Worm (Caenorhabditis elegans): ENCODE results near the gene cytb-5.1.

cytb-5.1 gene

ce11 chrX:14020290-14020689, 18.6 kb downstream of the cytb-5.1 start, which contains the start of gene C04C11.1:
C04C11.1 (plus strand) TSS chrX:14020590.
- no peak for TF ChIP-seq hrde-1 (tag; optimal IDR thresholded peaks at IDR 0.05; ENCODE audit: borderline replicate concordance)
- no peak for TF ChIP-seq F57A8.1 (GFP tag; optimal IDR thresholded peaks at IDR 0.05)
- TF ChIP-seq F23B12.7 (tag; optimal IDR thresholded peaks at IDR 0.05; ENCODE audit: insufficient read depth): no peak
- no peak for TF ChIP-seq D2030.7 (GFP tag; IDR thresholded peaks at IDR 0.05)
- no peak for TF ChIP-seq egl-44 (GFP tag; IDR thresholded peaks at IDR 0.05)
- no peak for TF ChIP-seq sdz-38 (tag; optimal IDR thresholded peaks at IDR 0.05)

ce11 chrX:14024400-14024953, 22.8 kb downstream of the cytb-5.1 start:
- TF ChIP-seq ekl-4 (GFP tag; IDR thresholded peaks at IDR 0.05) (no peak), zfh-2 (GFP tag; conservative IDR thresholded peaks at IDR 0.05) (0 out of 2 replicates have a peak, but pooled peaks have one; percentile 25), nhr-80 (tag; optimal IDR thresholded peaks at IDR 0.05) (peak; percentile 76)

ce11 chrX:14026893-14027292, 25.2 kb downstream of the cytb-5.1 start:
- TF ChIP-seq aptf-3 (GFP tag; IDR thresholded peaks at IDR 0.05): no peak
- TF ChIP-seq cebp-1 (GFP tag; IDR thresholded peaks at IDR 0.05): no peak
- TF ChIP-seq cebp-1 (tag; optimal IDR thresholded peaks at IDR 0.05): no peak
- TF ChIP-seq zfh-2 (GFP tag; conservative IDR thresholded peaks at IDR 0.05): peak; percentile 34; the same call in 1 of the 2 replicates
- no peak for TF ChIP-seq rec-8 (tag; optimal IDR thresholded peaks at IDR 0.05)
- no peak for TF ChIP-seq F33H1.4 (GFP tag; IDR thresholded peaks at IDR 0.05)
- TF ChIP-seq nfyb-1 (GFP tag; IDR thresholded peaks at IDR 0.05): no peak
- TF ChIP-seq Y56A3A.18 (GFP tag; IDR thresholded peaks at IDR 0.05): no peak

ce11 chrX:14028492-14028891, 26.8 kb downstream of the cytb-5.1 start:
- TF ChIP-seq sptf-2 (GFP tag; optimal IDR thresholded peaks at IDR 0.05) (no peak), athp-1 (tag; optimal IDR thresholded peaks at IDR 0.05) (no peak), B0035.1 (tag; optimal IDR thresholded peaks at IDR 0.05) (no peak), ceh-79 (tag; optimal IDR thresholded peaks at IDR 0.05) (no peak), K11D2.4 (GFP tag; IDR thresholded peaks at IDR 0.05) (no peak), ZK185.1 (tag; optimal IDR thresholded peaks at IDR 0.05; ENCODE audit: poor library complexity, severe bottlenecking) (no peak), mcd-1 (GFP tag; IDR thresholded peaks at IDR 0.05) (no peak), F37B4.10 (GFP tag; IDR thresholded peaks at IDR 0.05) (no peak), nhr-120 (GFP tag; IDR thresholded peaks at IDR 0.05) (no peak), ets-4 (GFP tag; optimal IDR thresholded peaks at IDR 0.05) (no peak), nfyb-1 (GFP tag; IDR thresholded peaks at IDR 0.05) (no peak), hlh-12 (tag; optimal IDR thresholded peaks at IDR 0.05) (no peak), let-526 (GFP tag; IDR thresholded peaks at IDR 0.05) (no peak), B0019.2 (GFP tag; conservative IDR thresholded peaks at IDR 0.05) (no peak), mxl-1 (tag; optimal IDR thresholded peaks at IDR 0.05) (no peak), C06A6.2 (GFP tag; conservative IDR thresholded peaks at IDR 0.05) (no peak)

ce11 chrX:14029392-14029791, 27.7 kb downstream of the cytb-5.1 start:
- TF ChIP-seq B0261.1 (tag; optimal IDR thresholded peaks at IDR 0.05) (no peak), let-607 (tag; optimal IDR thresholded peaks at IDR 0.05) (no peak), Y53G8AR.9 (GFP tag; conservative IDR thresholded peaks at IDR 0.05) (no peak), lag-1 (GFP tag; IDR thresholded peaks at IDR 0.05) (no peak), lsl-1 (GFP tag; optimal IDR thresholded peaks at IDR 0.05) (no peak), F10E7.11 (tag; optimal IDR thresholded peaks at IDR 0.05) (no peak), ekl-4 (GFP tag; IDR thresholded peaks at IDR 0.05) (no peak)
